Fruit fly (Drosophila melanogaster): ENCODE measurements around the gene CASK.
A peak's percentile ranks its signal among the peaks of the same experiment; 100 is the strongest.

The CASK gene

dm6 chr3R:21828785-21829486 is 6.5 kb upstream of the CASK start (continued):
- TF ChIP-seq chinmo (GFP tag; IDR thresholded peaks at IDR 0.05; ENCODE audit: partially characterized antibody) (no peak), Elba2 (GFP tag; optimal IDR thresholded peaks at IDR 0.05) (no peak), CG2116 (GFP tag; optimal IDR thresholded peaks at IDR 0.05) (peak; percentile 2), al (GFP tag; IDR thresholded peaks at IDR 0.05) (no peak), CG18599 (GFP tag; optimal IDR thresholded peaks at IDR 0.05) (peak; percentile 22), Nf-YB (GFP tag; optimal IDR thresholded peaks at IDR 0.05) (peak; percentile 64), CG6791 (GFP tag; IDR thresholded peaks at IDR 0.05; ENCODE audit: partially characterized antibody) (no peak), CG11723 (GFP tag; optimal IDR thresholded peaks at IDR 0.05) (peak; percentile 49), CG43689 (GFP tag; IDR thresholded peaks at IDR 0.05) (no peak), CG7987 (GFP tag; optimal IDR thresholded peaks at IDR 0.05) (no peak), Rx (GFP tag; IDR thresholded peaks at IDR 0.05) (peak; percentile 27; the same call in 1 of the 2 replicates), Bdp1 (GFP tag; optimal IDR thresholded peaks at IDR 0.05) (no peak), CG12744 (GFP tag; optimal IDR thresholded peaks at IDR 0.05) (no peak), HLH54F (GFP tag; optimal IDR thresholded peaks at IDR 0.05) (no peak), HLH3B (GFP tag; IDR thresholded peaks at IDR 0.05) (peak; percentile 54; the same call in 1 of the 2 replicates), caup (GFP tag; optimal IDR thresholded peaks at IDR 0.05; ENCODE audit: severe bottlenecking) (no peak), BEAF-32 (GFP tag; optimal IDR thresholded peaks at IDR 0.05) (no peak), ken (GFP tag; IDR thresholded peaks at IDR 0.05) (peak; percentile 41; the same call in 1 of the 3 replicates), Optix (GFP tag; IDR thresholded peaks at IDR 0.05) (no peak), CG3847 (GFP tag; IDR thresholded peaks at IDR 0.05) (no peak), sc (optimal IDR thresholded peaks at IDR 0.05) (no peak), sc (GFP tag; optimal IDR thresholded peaks at IDR 0.05) (peak; percentile 83), B-H1 (GFP tag; IDR thresholded peaks at IDR 0.05) (no peak), CG32772 (GFP tag; IDR thresholded peaks at IDR 0.05) (peak; percentile 52), pfk (GFP tag; optimal IDR thresholded peaks at IDR 0.05) (no peak), Eip74EF (GFP tag; optimal IDR thresholded peaks at IDR 0.05) (peak in 1 of 2 experiments; percentile 57), CG12769 (tag; optimal IDR thresholded peaks at IDR 0.05) (no peak), CG15479 (GFP tag; optimal IDR thresholded peaks at IDR 0.05) (no peak), CG17912 (GFP tag; optimal IDR thresholded peaks at IDR 0.05) (no peak), bowl (GFP tag; IDR thresholded peaks at IDR 0.05) (no peak), sisA (GFP tag; IDR thresholded peaks at IDR 0.05) (peak; percentile 61), CG18262 (tag; optimal IDR thresholded peaks at IDR 0.05) (peak; percentile 96), BtbVII (GFP tag; optimal IDR thresholded peaks at IDR 0.05) (no peak), sim (GFP tag; IDR thresholded peaks at IDR 0.05) (peak; percentile 56; the same call in 1 of the 2 replicates), cg (GFP tag; optimal IDR thresholded peaks at IDR 0.05) (no peak), YL-1 (GFP tag; optimal IDR thresholded peaks at IDR 0.05) (peak; percentile 36), CG31365 (tag; optimal IDR thresholded peaks at IDR 0.05) (no peak), D19B (GFP tag; optimal IDR thresholded peaks at IDR 0.05) (no peak), emc (GFP tag; optimal IDR thresholded peaks at IDR 0.05) (no peak), vvl (GFP tag; IDR thresholded peaks at IDR 0.05) (peak; percentile 74), Ada2b (GFP tag; IDR thresholded peaks at IDR 0.05) (no peak), Aef1 (GFP tag; IDR thresholded peaks at IDR 0.05) (no peak), CG12659 (GFP tag; optimal IDR thresholded peaks at IDR 0.05) (peak; percentile 3), CG9797 (GFP tag; optimal IDR thresholded peaks at IDR 0.05) (peak; percentile 8), Hr39 (optimal IDR thresholded peaks at IDR 0.05) (no peak), ttk (GFP tag; IDR thresholded peaks at IDR 0.05) (no peak), usp (GFP tag; optimal IDR thresholded peaks at IDR 0.05) (no peak), Hsf (GFP tag; optimal IDR thresholded peaks at IDR 0.05) (peak; percentile 41), row (GFP tag; IDR thresholded peaks at IDR 0.05) (peak; percentile 78), CG2712 (tag; optimal IDR thresholded peaks at IDR 0.05) (peak; percentile 96)
